ENCODE assay signal across 1 fruit fly cellular context in the genomic region with DNA sequence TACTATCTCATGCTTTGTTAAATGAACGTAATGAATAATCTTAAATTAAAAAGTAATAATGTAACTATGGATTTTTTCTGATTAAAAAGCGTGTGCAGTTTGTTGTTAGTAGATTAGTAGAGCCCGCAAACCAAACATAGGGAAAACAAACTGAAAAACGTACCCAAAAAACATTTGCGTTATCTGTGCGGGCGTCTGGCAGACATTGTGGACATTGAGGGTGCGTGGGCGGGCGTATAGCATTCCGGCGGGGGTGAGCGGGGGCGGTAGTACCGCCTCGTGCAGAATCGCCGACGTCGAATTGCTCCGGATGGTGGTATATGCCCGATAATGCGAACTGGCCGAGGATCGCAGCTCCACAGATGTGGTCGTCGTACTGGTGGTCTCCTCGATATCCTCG.
A peak's percentile ranks its signal among the peaks of the same experiment; 100 is the strongest.
TF ChIP-seq lines count a peak whose summit lies in the region.

No protein-coding gene starts in this region.

TF ChIP-seq in whole organism, embryonic, 481 proteins besides CTCF, POLR2A, EP300 and RAD21 (continued from another document):
- TF ChIP-seq ranshi (GFP tag; IDR thresholded peaks at IDR 0.05; lab: Robert Waterston, UW) (no peak), Med (GFP tag; lab: Kevin White, UChicago) (no peak), Doc2 (GFP tag; IDR thresholded peaks at IDR 0.05; lab: Robert Waterston, UW) (no peak), Six4 (GFP tag; optimal IDR thresholded peaks at IDR 0.05; lab: Kevin White, UChicago) (no peak), CG1529 (GFP tag; optimal IDR thresholded peaks at IDR 0.05; lab: Kevin White, UChicago) (no peak), CG5245 (GFP tag; optimal IDR thresholded peaks at IDR 0.05; lab: Kevin White, UChicago) (no peak), CG13624 (GFP tag; optimal IDR thresholded peaks at IDR 0.05; lab: Kevin White, UChicago) (no peak), ind (GFP tag; optimal IDR thresholded peaks at IDR 0.05; lab: Kevin White, UChicago) (no peak), Sin3A (optimal IDR thresholded peaks at IDR 0.05; lab: Kevin White, UChicago) (no peak), cad (GFP tag; optimal IDR thresholded peaks at IDR 0.05; lab: Kevin White, UChicago) (no peak), sug (tag; optimal IDR thresholded peaks at IDR 0.05; lab: Kevin White, UChicago) (peak; percentile 78), Hey (tag; optimal IDR thresholded peaks at IDR 0.05; lab: Kevin White, UChicago) (peak; percentile 32), CG10209 (GFP tag; optimal IDR thresholded peaks at IDR 0.05; lab: Kevin White, UChicago) (no peak), NFAT (GFP tag; IDR thresholded peaks at IDR 0.05; lab: Robert Waterston, UW) (no peak), run (tag; optimal IDR thresholded peaks at IDR 0.05; lab: Kevin White, UChicago) (no peak), luna (GFP tag; optimal IDR thresholded peaks at IDR 0.05; lab: Kevin White, UChicago) (no peak), slou (GFP tag; optimal IDR thresholded peaks at IDR 0.05; lab: Kevin White, UChicago) (no peak), Rfx (GFP tag; IDR thresholded peaks at IDR 0.05; lab: Robert Waterston, UW) (peak; percentile 32; the same call in 1 of the 2 replicates), org-1 (GFP tag; optimal IDR thresholded peaks at IDR 0.05; lab: Kevin White, UChicago) (no peak), CG32767 (GFP tag; IDR thresholded peaks at IDR 0.05; lab: Robert Waterston, UW) (no peak), CG10543 (GFP tag; optimal IDR thresholded peaks at IDR 0.05; lab: Kevin White, UChicago) (peak; percentile 68), H15 (GFP tag; IDR thresholded peaks at IDR 0.05; lab: Robert Waterston, UW) (no peak), Fer1 (GFP tag; optimal IDR thresholded peaks at IDR 0.05; lab: Kevin White, UChicago) (peak; percentile 13), cg (GFP tag; optimal IDR thresholded peaks at IDR 0.05; lab: Kevin White, UChicago) (no peak), Chrac-16 (GFP tag; optimal IDR thresholded peaks at IDR 0.05; lab: Kevin White, UChicago) (no peak), br (optimal IDR thresholded peaks at IDR 0.05; lab: Kevin White, UChicago) (no peak), Ada2b (GFP tag; IDR thresholded peaks at IDR 0.05; lab: Robert Waterston, UW) (no peak), sob (GFP tag; IDR thresholded peaks at IDR 0.05; lab: Robert Waterston, UW) (no peak), tap (tag; optimal IDR thresholded peaks at IDR 0.05; lab: Kevin White, UChicago) (no peak), CG9932 (GFP tag; IDR thresholded peaks at IDR 0.05; lab: Robert Waterston, UW) (no peak), ash1 (GFP tag; optimal IDR thresholded peaks at IDR 0.05; lab: Kevin White, UChicago) (no peak), CG12942 (GFP tag; optimal IDR thresholded peaks at IDR 0.05; lab: Kevin White, UChicago) (no peak), Meics (GFP tag; optimal IDR thresholded peaks at IDR 0.05; lab: Kevin White, UChicago) (peak; percentile 5), CG7786 (GFP tag; optimal IDR thresholded peaks at IDR 0.05; lab: Kevin White, UChicago) (no peak), jigr1 (GFP tag; IDR thresholded peaks at IDR 0.05; lab: Robert Waterston, UW) (no peak), Hsf (GFP tag; optimal IDR thresholded peaks at IDR 0.05; lab: Kevin White, UChicago) (no peak), so (GFP tag; IDR thresholded peaks at IDR 0.05; lab: Robert Waterston, UW) (no peak), dati (GFP tag; IDR thresholded peaks at IDR 0.05; lab: Robert Waterston, UW) (no peak), CG18599 (GFP tag; optimal IDR thresholded peaks at IDR 0.05; lab: Kevin White, UChicago) (no peak), phol (tag; optimal IDR thresholded peaks at IDR 0.05; lab: Kevin White, UChicago) (no peak), Dll (GFP tag; IDR thresholded peaks at IDR 0.05; lab: Robert Waterston, UW; ENCODE audit: partially characterized antibody) (no peak), Nf-YC (tag; optimal IDR thresholded peaks at IDR 0.05; lab: Kevin White, UChicago) (no peak), tup (GFP tag; optimal IDR thresholded peaks at IDR 0.05; lab: Kevin White, UChicago) (no peak), CG13123 (GFP tag; optimal IDR thresholded peaks at IDR 0.05; lab: Kevin White, UChicago) (no peak), her (GFP tag; optimal IDR thresholded peaks at IDR 0.05; lab: Kevin White, UChicago) (no peak), CG14050 (GFP tag; IDR thresholded peaks at IDR 0.05; lab: Robert Waterston, UW) (no peak), CG8359 (GFP tag; optimal IDR thresholded peaks at IDR 0.05; lab: Kevin White, UChicago; ENCODE audit: borderline replicate concordance) (no peak), Taf1 (GFP tag; IDR thresholded peaks at IDR 0.05; lab: Robert Waterston, UW) (no peak), ara (GFP tag; IDR thresholded peaks at IDR 0.05; lab: Robert Waterston, UW) (no peak), CG34376 (GFP tag; optimal IDR thresholded peaks at IDR 0.05; lab: Kevin White, UChicago) (peak; percentile 38), lov (optimal IDR thresholded peaks at IDR 0.05; lab: Kevin White, UChicago) (no peak), lov (GFP tag; IDR thresholded peaks at IDR 0.05; lab: Robert Waterston, UW) (no peak), dmrt11E (tag; optimal IDR thresholded peaks at IDR 0.05; lab: Kevin White, UChicago) (no peak), CG15601 (tag; optimal IDR thresholded peaks at IDR 0.05; lab: Kevin White, UChicago) (no peak), pnt (GFP tag; optimal IDR thresholded peaks at IDR 0.05; lab: Kevin White, UChicago) (no peak), CG12744 (GFP tag; optimal IDR thresholded peaks at IDR 0.05; lab: Kevin White, UChicago) (no peak), CG5953 (GFP tag; IDR thresholded peaks at IDR 0.05; lab: Robert Waterston, UW) (no peak), CG11247 (GFP tag; IDR thresholded peaks at IDR 0.05; lab: Robert Waterston, UW) (no peak), row (GFP tag; IDR thresholded peaks at IDR 0.05; lab: Robert Waterston, UW) (no peak), CG1832 (GFP tag; optimal IDR thresholded peaks at IDR 0.05; lab: Kevin White, UChicago) (no peak), grau (tag; optimal IDR thresholded peaks at IDR 0.05; lab: Kevin White, UChicago) (no peak), otp (GFP tag; IDR thresholded peaks at IDR 0.05; lab: Robert Waterston, UW) (no peak), pum (GFP tag; optimal IDR thresholded peaks at IDR 0.05; lab: Kevin White, UChicago) (no peak), trh (GFP tag; optimal IDR thresholded peaks at IDR 0.05; lab: Kevin White, UChicago) (no peak), CG7271 (tag; optimal IDR thresholded peaks at IDR 0.05; lab: Kevin White, UChicago) (no peak), stc (GFP tag; IDR thresholded peaks at IDR 0.05; lab: Robert Waterston, UW) (0 out of 2 replicates have a peak, but pooled peaks have one; percentile 18), GATAe (GFP tag; conservative IDR thresholded peaks at IDR 0.05; lab: Robert Waterston, UW) (peak; percentile 32; the same call in 1 of the 2 replicates), CG12071 (GFP tag; optimal IDR thresholded peaks at IDR 0.05; lab: Kevin White, UChicago) (no peak), crp (GFP tag; optimal IDR thresholded peaks at IDR 0.05; lab: Kevin White, UChicago) (no peak), CG15696 (tag; optimal IDR thresholded peaks at IDR 0.05; lab: Kevin White, UChicago) (no peak), Deaf1 (tag; optimal IDR thresholded peaks at IDR 0.05; lab: Kevin White, UChicago) (peak; percentile 10), CG9727 (GFP tag; optimal IDR thresholded peaks at IDR 0.05; lab: Kevin White, UChicago) (no peak), Ravus (GFP tag; IDR thresholded peaks at IDR 0.05; lab: Robert Waterston, UW) (no peak), mirr (GFP tag; optimal IDR thresholded peaks at IDR 0.05; lab: Kevin White, UChicago) (peak; percentile 58), CG11398 (GFP tag; optimal IDR thresholded peaks at IDR 0.05; lab: Kevin White, UChicago) (no peak), ro (GFP tag; IDR thresholded peaks at IDR 0.05; lab: Robert Waterston, UW) (no peak), sc (optimal IDR thresholded peaks at IDR 0.05; lab: Kevin White, UChicago) (no peak), sc (GFP tag; optimal IDR thresholded peaks at IDR 0.05; lab: Kevin White, UChicago) (no peak), ftz-f1 (GFP tag; optimal IDR thresholded peaks at IDR 0.05; lab: Kevin White, UChicago) (no peak), rib (GFP tag; IDR thresholded peaks at IDR 0.05; lab: Robert Waterston, UW) (no peak), Ptx1 (GFP tag; IDR thresholded peaks at IDR 0.05; lab: Robert Waterston, UW) (no peak), pzg (GFP tag; optimal IDR thresholded peaks at IDR 0.05; lab: Kevin White, UChicago) (no peak), chinmo (GFP tag; IDR thresholded peaks at IDR 0.05; lab: Robert Waterston, UW; ENCODE audit: partially characterized antibody) (no peak), tll (GFP tag; optimal IDR thresholded peaks at IDR 0.05; lab: Kevin White, UChicago) (no peak), B-H1 (GFP tag; IDR thresholded peaks at IDR 0.05; lab: Robert Waterston, UW) (no peak), sd (tag; optimal IDR thresholded peaks at IDR 0.05; lab: Kevin White, UChicago) (peak; percentile 80), aop (GFP tag; IDR thresholded peaks at IDR 0.05; lab: Robert Waterston, UW) (no peak), HLH3B (GFP tag; IDR thresholded peaks at IDR 0.05; lab: Robert Waterston, UW) (peak; percentile 17; the same call in 1 of the 2 replicates), jing (GFP tag; optimal IDR thresholded peaks at IDR 0.05; lab: Kevin White, UChicago) (no peak), Abd-B (GFP tag; optimal IDR thresholded peaks at IDR 0.05; lab: Kevin White, UChicago) (no peak), amos (GFP tag; IDR thresholded peaks at IDR 0.05; lab: Robert Waterston, UW; ENCODE audit: partially characterized antibody) (no peak), cwo (GFP tag; optimal IDR thresholded peaks at IDR 0.05; lab: Kevin White, UChicago) (peak; percentile 9), CG2199 (GFP tag; IDR thresholded peaks at IDR 0.05; lab: Robert Waterston, UW) (peak; percentile 61; the same call in 1 of the 3 replicates), lab (GFP tag; optimal IDR thresholded peaks at IDR 0.05; lab: Kevin White, UChicago) (peak; percentile 34), CG8388 (GFP tag; optimal IDR thresholded peaks at IDR 0.05; lab: Kevin White, UChicago) (no peak), Bgb (GFP tag; IDR thresholded peaks at IDR 0.05; lab: Robert Waterston, UW; ENCODE audit: partially characterized antibody) (no peak), CG3847 (GFP tag; IDR thresholded peaks at IDR 0.05; lab: Robert Waterston, UW) (no peak), pita (GFP tag; optimal IDR thresholded peaks at IDR 0.05; lab: Kevin White, UChicago) (no peak), CG3163 (GFP tag; optimal IDR thresholded peaks at IDR 0.05; lab: Kevin White, UChicago) (no peak), gro (GFP tag; optimal IDR thresholded peaks at IDR 0.05; lab: Kevin White, UChicago) (no peak), Camta (GFP tag; optimal IDR thresholded peaks at IDR 0.05; lab: Kevin White, UChicago) (no peak), zfh2 (GFP tag; optimal IDR thresholded peaks at IDR 0.05; lab: Kevin White, UChicago) (no peak)
